Worm (Caenorhabditis elegans): ENCODE data around the gene Y37B11A.3.

The Y37B11A.3 gene

DNA sequence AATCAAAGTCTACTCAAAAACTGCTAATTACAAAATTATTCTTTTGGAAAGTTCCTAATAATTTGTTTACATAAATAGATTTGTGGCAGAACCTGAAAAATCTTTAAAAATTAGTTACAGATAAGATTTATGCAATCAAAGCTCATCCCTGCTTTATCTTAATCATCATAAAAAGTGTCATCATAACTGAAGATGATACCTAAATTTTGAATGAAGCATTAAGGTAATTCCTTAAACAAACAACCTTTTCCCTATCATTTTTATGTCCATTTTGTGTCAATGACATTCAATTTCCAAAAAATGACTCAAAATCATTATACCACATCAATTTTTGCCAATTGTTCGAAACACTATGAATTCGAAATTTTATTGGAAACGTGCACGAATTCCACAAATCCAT is 47.4 kb downstream of the Y37B11A.3 start, which contains the start of gene B0244.6:
TSS of gene B0244.6 (plus strand) at position 301 of the 400 bp plus-strand sequence.
- TF ChIP-seq lin-13 (GFP tag; optimal IDR thresholded peaks at IDR 0.05) = no peak
- TF ChIP-seq zag-1 (tag; optimal IDR thresholded peaks at IDR 0.05) = no peak
- TF ChIP-seq ZK546.5 (tag; optimal IDR thresholded peaks at IDR 0.05) = no peak

ce11 chrIII:5734905-5735304 is 50.2 kb downstream of the Y37B11A.3 start, which contains the start of gene B0244.10:
B0244.10 (plus strand) TSS chrIII:5735158.
- TF ChIP-seq nhr-10 (tag; optimal IDR thresholded peaks at IDR 0.05) (no peak), lin-39 (tag; optimal IDR thresholded peaks at IDR 0.05) (no peak), fos-1 (tag; optimal IDR thresholded peaks at IDR 0.05) (peak; percentile 98), gmeb-1 (tag; optimal IDR thresholded peaks at IDR 0.05) (peak; percentile 2), crh-2 (tag; optimal IDR thresholded peaks at IDR 0.05) (peak; percentile 34), unc-39 (tag; optimal IDR thresholded peaks at IDR 0.05) (no peak)

All from whole organism, L2 larva.